Worm (Caenorhabditis elegans): ENCODE measurements around the gene C02G6.3.

C02G6.3 gene

DNA sequence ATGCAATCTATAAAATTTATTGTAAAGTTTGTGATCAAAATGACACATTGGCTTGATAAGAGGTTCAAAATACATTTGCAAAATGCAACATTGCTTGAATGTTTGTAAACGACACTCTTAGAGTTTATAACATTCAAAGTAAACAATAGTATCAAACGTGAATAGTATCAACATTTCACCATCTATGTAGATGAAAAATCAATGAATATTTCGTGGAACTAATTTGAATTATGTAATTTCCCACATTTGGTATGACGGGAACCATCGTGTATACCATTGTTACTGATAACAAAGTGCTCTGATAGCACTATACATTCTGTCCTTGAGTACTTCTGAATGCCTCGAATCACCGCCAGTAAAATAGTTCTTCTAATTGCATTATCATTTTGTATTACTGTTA is 50.4 kb downstream of the C02G6.3 start, which contains the start of gene galt-1:
TSS of gene galt-1 (plus strand) at position 318 of the 400 bp plus-strand sequence.
- no peak for TF ChIP-seq him-1 (tag; optimal IDR thresholded peaks at IDR 0.05)
- no peak for TF ChIP-seq dao-5 (tag; optimal IDR thresholded peaks at IDR 0.05)
- no peak for TF ChIP-seq W03F9.2 (tag; optimal IDR thresholded peaks at IDR 0.05)
